Fruit fly (Drosophila melanogaster) whole organism, embryonic: ENCODE results near the gene CG34353.
A peak's percentile ranks its signal among the peaks of the same experiment; 100 is the strongest.

ENCODE experiments used
- Aef1 ChIP-seq: fragments of 200-800 bp; sonication (Bioruptor generic); IDR thresholded peaks from 3 replicates; pipeline ENCODE4 v1.3.6; 2022; ENCODE audit warnings: missing biosample characterization, missing genetic modification characterization
- Atf-2 ChIP-seq: fragments of 200-800 bp; sonication (Bioruptor generic); optimal IDR thresholded peaks from 2 replicates; lab custom pipeline; 2016; ENCODE audit warnings: missing biosample characterization, missing genetic modification characterization
- Bgb ChIP-seq: fragments of 200-800 bp; sonication (Bioruptor generic); IDR thresholded peaks from 2 replicates; pipeline ENCODE4 v1.3.6; 2022; ENCODE audit warnings: missing biosample characterization, missing genetic modification characterization; ENCODE audit not compliant: partially characterized antibody
- CG10462 ChIP-seq: fragments of 200-800 bp; sonication (Bioruptor generic); optimal IDR thresholded peaks from 2 replicates; lab custom pipeline; 2016; ENCODE audit warnings: missing biosample characterization, missing genetic modification characterization
- CG12236 ChIP-seq: fragments of 200-800 bp; sonication (Bioruptor generic); optimal IDR thresholded peaks from 2 replicates; lab custom pipeline; 2016; ENCODE audit warnings: missing biosample characterization, missing genetic modification characterization
- CG13775 ChIP-seq: fragments of 200-800 bp; sonication (Bioruptor generic); optimal IDR thresholded peaks from 3 replicates; lab custom pipeline; 2017; ENCODE audit warnings: missing biosample characterization, mild to moderate bottlenecking, missing genetic modification characterization
- CG15479 ChIP-seq: fragments of 200-800 bp; sonication (Bioruptor generic); optimal IDR thresholded peaks from 3 replicates; lab custom pipeline; 2019; ENCODE audit warnings: missing biosample characterization, mild to moderate bottlenecking, missing genetic modification characterization, moderate library complexity
- CG17385 ChIP-seq: fragments of 200-800 bp; sonication (Bioruptor generic); optimal IDR thresholded peaks from 3 replicates; lab custom pipeline; 2018; ENCODE audit warnings: missing biosample characterization, mild to moderate bottlenecking, missing genetic modification characterization
- CG18011 ChIP-seq: fragments of 200-800 bp; sonication (Bioruptor generic); optimal IDR thresholded peaks from 2 replicates; lab custom pipeline; 2017; ENCODE audit warnings: missing biosample characterization, missing genetic modification characterization, mild to moderate bottlenecking, moderate library complexity, missing genotype
- CG3281 ChIP-seq: fragments of 200-800 bp; sonication (Bioruptor generic); optimal IDR thresholded peaks from 3 replicates; lab custom pipeline; 2017; ENCODE audit warnings: missing biosample characterization, mild to moderate bottlenecking, missing genetic modification characterization
- CG3847 ChIP-seq: fragments of 200-800 bp; sonication (Bioruptor generic); IDR thresholded peaks from 2 replicates; pipeline ENCODE4 v1.3.6; 2022; ENCODE audit warnings: missing biosample characterization, missing genetic modification characterization
- CG4282 ChIP-seq: fragments of 200-800 bp; sonication (Bioruptor generic); optimal IDR thresholded peaks from 2 replicates; lab custom pipeline; 2016; ENCODE audit warnings: missing biosample characterization, missing genetic modification characterization
- CG43689 ChIP-seq: fragments of 200-800 bp; sonication (Bioruptor generic); IDR thresholded peaks from 2 replicates; pipeline ENCODE4 v1.3.6; 2022; ENCODE audit warnings: missing biosample characterization, missing genetic modification characterization
- CG7357 ChIP-seq: fragments of 200-800 bp; sonication (Bioruptor generic); IDR thresholded peaks from 3 replicates; pipeline ENCODE4 v1.3.6; 2022; ENCODE audit warnings: missing biosample characterization, missing genetic modification characterization
- CG7963 ChIP-seq: fragments of 200-800 bp; sonication (Bioruptor generic); IDR thresholded peaks from 3 replicates; pipeline ENCODE4 v1.3.6; 2022; ENCODE audit warnings: missing biosample characterization, missing genetic modification characterization; ENCODE audit not compliant: partially characterized antibody
- D19B ChIP-seq: fragments of 200-800 bp; sonication (Bioruptor generic); optimal IDR thresholded peaks from 2 replicates; lab custom pipeline; 2017; ENCODE audit warnings: missing biosample characterization, mild to moderate bottlenecking, missing genetic modification characterization
- Dbx ChIP-seq: fragments of 200-800 bp; sonication (Bioruptor generic); IDR thresholded peaks from 3 replicates; pipeline ENCODE4 v1.3.6; 2022; ENCODE audit warnings: missing biosample characterization, missing genetic modification characterization
- Dll ChIP-seq: fragments of 200-800 bp; sonication (Bioruptor generic); IDR thresholded peaks from 4 replicates; pipeline ENCODE4 v1.3.6; 2022; ENCODE audit warnings: missing biosample characterization, missing genetic modification characterization; ENCODE audit not compliant: partially characterized antibody
- H15 ChIP-seq: fragments of 200-800 bp; sonication (Bioruptor generic); IDR thresholded peaks from 3 replicates; pipeline ENCODE4 v1.3.6; 2022; ENCODE audit warnings: missing biosample characterization, missing genetic modification characterization
- H2.0 ChIP-seq: fragments of 200-800 bp; sonication (Bioruptor generic); IDR thresholded peaks from 2 replicates; pipeline ENCODE4 v1.3.6; 2022; ENCODE audit warnings: missing biosample characterization, missing genetic modification characterization
- Mrtf ChIP-seq: fragments of 200-800 bp; sonication (Bioruptor generic); IDR thresholded peaks from 3 replicates; pipeline ENCODE4 v1.3.6; 2022; ENCODE audit warnings: missing biosample characterization, missing genetic modification characterization
- Opbp ChIP-seq: fragments of 200-800 bp; sonication (Bioruptor generic); IDR thresholded peaks from 3 replicates; pipeline ENCODE4 v1.3.6; 2022; ENCODE audit warnings: missing biosample characterization, missing genetic modification characterization; ENCODE audit not compliant: partially characterized antibody
- Sox102F ChIP-seq: fragments of 200-800 bp; sonication (Bioruptor generic); optimal IDR thresholded peaks from 2 replicates; lab custom pipeline; 2018; ENCODE audit warnings: missing biosample characterization, mild to moderate bottlenecking, missing genetic modification characterization, moderate library complexity
- Tbp ChIP-seq: fragments of >200 bp; optimal IDR thresholded peaks from 2 replicates; lab custom pipeline; 2018; ENCODE audit warnings: missing biosample characterization, missing genetic modification characterization
- ac ChIP-seq: fragments of 200-800 bp; sonication (Bioruptor generic); optimal IDR thresholded peaks from 3 replicates; lab custom pipeline; 2017; ENCODE audit warnings: missing biosample characterization, mild to moderate bottlenecking, missing genetic modification characterization
- bowl ChIP-seq: fragments of 200-800 bp; sonication (Bioruptor generic); IDR thresholded peaks from 2 replicates; pipeline ENCODE4 v1.3.6; 2022; ENCODE audit warnings: missing biosample characterization, missing genetic modification characterization
- cato ChIP-seq: fragments of 200-800 bp; sonication (Bioruptor generic); optimal IDR thresholded peaks from 2 replicates; lab custom pipeline; 2016; ENCODE audit warnings: missing biosample characterization, missing genetic modification characterization, borderline replicate concordance
- cwo ChIP-seq: fragments of 200-800 bp; sonication (Bioruptor generic); optimal IDR thresholded peaks from 3 replicates; lab custom pipeline; 2017; ENCODE audit warnings: missing biosample characterization, missing genetic modification characterization, mild to moderate bottlenecking, moderate library complexity, missing genetic modification reagents
- dati ChIP-seq: fragments of 200-800 bp; sonication (Bioruptor generic); IDR thresholded peaks from 2 replicates; pipeline ENCODE4 v1.3.6; 2022; ENCODE audit warnings: missing biosample characterization, missing genetic modification characterization
- dimm ChIP-seq: fragments of 200-800 bp; sonication (Bioruptor generic); IDR thresholded peaks from 2 replicates; pipeline ENCODE4 v1.3.6; 2022; ENCODE audit warnings: missing biosample characterization, missing genetic modification characterization
- gcm ChIP-seq: fragments of 200-800 bp; sonication (Bioruptor generic); optimal IDR thresholded peaks from 2 replicates; lab custom pipeline; 2019; ENCODE audit warnings: missing biosample characterization, mild to moderate bottlenecking, missing genetic modification characterization, moderate library complexity
- gro ChIP-seq: fragments of 200-800 bp; sonication (Bioruptor generic); optimal IDR thresholded peaks from 2 replicates; lab custom pipeline; 2016; ENCODE audit warnings: missing biosample characterization, missing genetic modification characterization
- gsb ChIP-seq: fragments of 200-800 bp; sonication (Bioruptor generic); IDR thresholded peaks from 2 replicates; pipeline ENCODE4 v1.3.6; 2022; ENCODE audit warnings: missing biosample characterization, missing genetic modification characterization
- hb ChIP-seq: fragments of 200-800 bp; sonication (Bioruptor generic); IDR thresholded peaks from 3 replicates; pipeline ENCODE4 v1.3.6; 2022; ENCODE audit warnings: missing biosample characterization, missing genetic modification characterization; ENCODE audit not compliant: partially characterized antibody
- her ChIP-seq: fragments of 200-800 bp; sonication (Bioruptor generic); optimal IDR thresholded peaks from 2 replicates; lab custom pipeline; 2016; ENCODE audit warnings: missing biosample characterization, missing genetic modification characterization
- knrl ChIP-seq: fragments of 200-800 bp; sonication (Bioruptor generic); IDR thresholded peaks from 3 replicates; pipeline ENCODE4 v1.3.6; 2022; ENCODE audit warnings: missing biosample characterization, missing genetic modification characterization; ENCODE audit not compliant: partially characterized antibody
- lbe ChIP-seq: fragments of 200-800 bp; sonication (Bioruptor generic); optimal IDR thresholded peaks from 2 replicates; lab custom pipeline; 2016; ENCODE audit warnings: missing biosample characterization, mild to moderate bottlenecking, missing genetic modification characterization
- mam ChIP-seq: fragments of 200-800 bp; sonication (Bioruptor generic); optimal IDR thresholded peaks from 3 replicates; lab custom pipeline; 2016; ENCODE audit warnings: missing biosample characterization, missing genetic modification characterization
- nmo ChIP-seq: fragments of 200-800 bp; sonication (Bioruptor generic); optimal IDR thresholded peaks from 2 replicates; lab custom pipeline; 2018; ENCODE audit warnings: missing biosample characterization, mild to moderate bottlenecking, missing genetic modification characterization, moderate library complexity
- org-1 ChIP-seq: fragments of 200-800 bp; sonication (Bioruptor generic); optimal IDR thresholded peaks from 2 replicates; lab custom pipeline; 2017; ENCODE audit warnings: missing biosample characterization, missing genetic modification characterization
- phol ChIP-seq: fragments of 200-800 bp; sonication (Bioruptor generic); optimal IDR thresholded peaks from 3 replicates; lab custom pipeline; 2018; ENCODE audit warnings: missing biosample characterization, mild to moderate bottlenecking, missing genetic modification characterization, moderate library complexity
- ranshi ChIP-seq: fragments of 200-800 bp; sonication (Bioruptor generic); IDR thresholded peaks from 2 replicates; pipeline ENCODE4 v1.3.6; 2022; ENCODE audit warnings: missing biosample characterization, missing genetic modification characterization
- row ChIP-seq: fragments of 200-800 bp; sonication (Bioruptor generic); IDR thresholded peaks from 3 replicates; pipeline ENCODE4 v1.3.6; 2022; ENCODE audit warnings: missing biosample characterization, missing genetic modification characterization
- sna ChIP-seq: fragments of 200-800 bp; sonication (Bioruptor generic); IDR thresholded peaks from 2 replicates; pipeline ENCODE4 v1.3.6; 2022; ENCODE audit warnings: missing biosample characterization, missing genetic modification characterization; ENCODE audit not compliant: partially characterized antibody
- so ChIP-seq: fragments of 200-800 bp; sonication (Bioruptor generic); IDR thresholded peaks from 3 replicates; pipeline ENCODE4 v1.3.6; 2022; ENCODE audit warnings: missing biosample characterization, missing genetic modification characterization
- sqz ChIP-seq: fragments of 200-800 bp; sonication (Bioruptor generic); optimal IDR thresholded peaks from 3 replicates; lab custom pipeline; 2018; ENCODE audit warnings: missing biosample characterization, mild to moderate bottlenecking, missing genetic modification characterization
- ssp ChIP-seq: fragments of 200-800 bp; sonication (Bioruptor generic); IDR thresholded peaks from 2 replicates; pipeline ENCODE4 v1.3.6; 2022; ENCODE audit warnings: missing biosample characterization, missing genetic modification characterization
- stc ChIP-seq: fragments of 200-800 bp; sonication (Bioruptor generic); IDR thresholded peaks from 2 replicates; pipeline ENCODE4 v1.3.6; 2022; ENCODE audit warnings: missing biosample characterization, missing genetic modification characterization
- zfh2 ChIP-seq: fragments of 200-800 bp; sonication (Bioruptor generic); optimal IDR thresholded peaks from 2 replicates; lab custom pipeline; 2016; ENCODE audit warnings: missing biosample characterization, missing genetic modification characterization

The CG34353 gene

DNA sequence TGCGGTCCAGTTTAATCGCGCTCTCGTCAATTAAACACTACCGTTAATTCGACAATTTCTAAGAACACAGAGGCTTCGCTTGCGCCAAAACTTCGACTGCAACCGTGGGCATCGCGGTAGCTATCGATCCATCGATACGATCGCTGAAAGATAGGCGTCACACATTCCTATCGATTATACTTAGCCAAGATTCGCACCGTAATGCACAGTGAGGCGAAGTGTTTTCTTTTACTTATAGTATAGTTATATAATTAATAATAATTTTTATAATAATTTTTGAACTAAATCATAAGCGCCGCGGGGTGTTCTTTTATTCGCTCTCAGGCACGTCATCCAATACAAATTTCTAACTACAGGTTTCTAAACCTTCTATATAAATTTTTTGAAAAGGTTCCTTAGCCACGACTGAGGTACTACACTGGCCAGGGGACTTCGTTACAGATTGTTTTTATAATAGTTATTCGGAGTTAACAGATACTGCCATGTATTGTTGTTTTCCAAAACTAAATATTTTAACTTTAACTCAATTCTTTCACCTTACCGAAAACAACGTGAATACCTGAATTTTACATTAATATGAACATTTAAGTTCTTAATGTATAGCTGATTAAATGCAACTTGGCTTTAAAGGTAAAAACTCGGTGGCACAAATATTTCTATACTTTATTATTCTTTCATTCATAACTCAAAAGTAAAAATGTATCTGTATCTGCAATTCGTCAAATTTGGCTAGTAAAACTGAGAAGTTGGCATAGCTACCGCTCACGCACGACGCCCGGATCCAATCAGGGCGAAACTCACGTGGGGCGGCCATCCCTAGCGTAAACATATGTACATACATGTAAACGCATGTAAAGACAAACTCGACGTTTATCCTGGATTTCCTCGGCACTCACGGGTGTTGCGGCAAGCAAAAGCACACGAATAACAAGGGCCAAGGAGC is 32.4 kb upstream of the CG34353 start, which contains the start of the genes NSD and BOD1 (continued):
- TF ChIP-seq lbe (GFP tag; lab: Kevin White, UChicago) (no peak), CG17385 (GFP tag; lab: Kevin White, UChicago) (no peak), her (GFP tag; lab: Kevin White, UChicago) (no peak), cwo (GFP tag; lab: Kevin White, UChicago) (no peak), sna (peak; percentile 86), Dbx (GFP tag; lab: Robert Waterston, UW) (peak; percentile 79), Dll (GFP tag; lab: Robert Waterston, UW) (peak; percentile 76), hb (GFP tag; lab: Robert Waterston, UW) (peak; percentile 96), Bgb (GFP tag; lab: Robert Waterston, UW) (peak; percentile 98), H2.0 (GFP tag; lab: Robert Waterston, UW) (peak; percentile 45), Mrtf (GFP tag; lab: Robert Waterston, UW) (peak; percentile 40; the same call in 1 of the 3 replicates), CG4282 (GFP tag; lab: Kevin White, UChicago) (peak; percentile 50), gcm (no peak), mam (GFP tag; lab: Kevin White, UChicago) (peak; percentile 57), cato (no peak), ssp (peak; percentile 68), Sox102F (GFP tag; lab: Kevin White, UChicago) (peak; percentile 40), CG3847 (GFP tag; lab: Robert Waterston, UW) (peak; percentile 62), so (GFP tag; lab: Robert Waterston, UW) (no peak), CG10462 (GFP tag; lab: Kevin White, UChicago) (peak; percentile 17), Atf-2 (GFP tag; lab: Kevin White, UChicago) (no peak), dati (GFP tag; lab: Robert Waterston, UW) (no peak), CG12236 (GFP tag; lab: Kevin White, UChicago) (no peak), knrl (GFP tag; lab: Robert Waterston, UW) (peak; percentile 93), stc (GFP tag; lab: Robert Waterston, UW) (no peak), org-1 (no peak), dimm (GFP tag; lab: Robert Waterston, UW) (no peak), CG7963 (GFP tag; lab: Robert Waterston, UW) (peak; percentile 96), CG13775 (GFP tag; lab: Kevin White, UChicago) (peak; percentile 71), Opbp (GFP tag; lab: Robert Waterston, UW) (peak; percentile 98), phol (tag; lab: Kevin White, UChicago) (peak; percentile 63), CG15479 (no peak), CG43689 (no peak), ac (GFP tag; lab: Kevin White, UChicago) (no peak), zfh2 (peak; percentile 45), row (peak; percentile 92), ranshi (GFP tag; lab: Robert Waterston, UW) (peak; percentile 70), H15 (GFP tag; lab: Robert Waterston, UW) (peak; percentile 48; the same call in 1 of the 3 replicates), gro (GFP tag; lab: Kevin White, UChicago) (no peak), gsb (GFP tag; lab: Robert Waterston, UW) (no peak), Tbp (GFP tag; lab: Kevin White, UChicago) (no peak), sqz (GFP tag; lab: Kevin White, UChicago) (no peak), CG18011 (GFP tag; lab: Kevin White, UChicago) (no peak), Aef1 (GFP tag; lab: Robert Waterston, UW) (peak; percentile 65), CG7357 (peak; percentile 27; the same call in 1 of the 3 replicates), bowl (GFP tag; lab: Robert Waterston, UW) (no peak), nmo (GFP tag; lab: Kevin White, UChicago) (peak; percentile 56), CG3281 (peak; percentile 17), D19B (GFP tag; lab: Kevin White, UChicago) (no peak)
